Worm (Caenorhabditis elegans) whole organism, mixed stage, embryonic: ENCODE measurements around the gene C08E3.15.

Source experiments
- elt-3 ChIP-seq: fragments of 150-350 bp; optimal IDR thresholded peaks from 2 replicates; lab custom pipeline; 2014; ENCODE audit warnings: missing biosample characterization, missing genetic modification characterization
- nhr-12 ChIP-seq: fragments of 150-350 bp; optimal IDR thresholded peaks from 2 replicates; lab custom pipeline; 2014; ENCODE audit warnings: missing biosample characterization, missing genetic modification characterization
- unc-39 ChIP-seq: fragments of 150-350 bp; optimal IDR thresholded peaks from 2 replicates; lab custom pipeline; 2014; ENCODE audit warnings: missing biosample characterization, missing genetic modification characterization
- ztf-11 ChIP-seq: fragments of 150-350 bp; optimal IDR thresholded peaks from 2 replicates; lab custom pipeline; 2014; ENCODE audit warnings: missing biosample characterization, missing genetic modification characterization

ce11 chrII:1657202-1657601 is 29.5 kb upstream of the C08E3.15 start, which contains the start of gene ZC204.12:
- no peak for TF ChIP-seq elt-3 (tag; lab: Kevin White, UChicago)
- TF ChIP-seq nhr-12 (tag; lab: Kevin White, UChicago), result no peak
- TF ChIP-seq ztf-11, result no peak
- no peak for TF ChIP-seq unc-39 (tag; lab: Kevin White, UChicago)
